Worm (Caenorhabditis elegans): ENCODE measurements around the gene ttr-43.

Gene ttr-43

ce11 chrV:12590601-12591000 lies at the start of gene ttr-43:
ttr-43 (minus strand) TSS chrV:12590701.
- TF ChIP-seq lin-54 (GFP tag; optimal IDR thresholded peaks at IDR 0.05) (no peak), sdz-38 (tag; optimal IDR thresholded peaks at IDR 0.05) (no peak), Y95B8A.8 (GFP tag; IDR thresholded peaks at IDR 0.05) (no peak), lsy-27 (tag; optimal IDR thresholded peaks at IDR 0.05; ENCODE audit: borderline replicate concordance, insufficient read depth) (no peak), snpc-1.1 (tag; optimal IDR thresholded peaks at IDR 0.05; ENCODE audit: insufficient read depth) (no peak), lin-35 (GFP tag; optimal IDR thresholded peaks at IDR 0.05) (no peak), rec-8 (tag; optimal IDR thresholded peaks at IDR 0.05) (no peak), hsf-1 (GFP tag; IDR thresholded peaks at IDR 0.05) (no peak), F10E7.11 (tag; optimal IDR thresholded peaks at IDR 0.05) (no peak), K11D2.4 (GFP tag; IDR thresholded peaks at IDR 0.05) (no peak), Y53G8AR.9 (GFP tag; conservative IDR thresholded peaks at IDR 0.05) (no peak), cebp-2 (GFP tag; IDR thresholded peaks at IDR 0.05) (no peak), B0019.2 (GFP tag; conservative IDR thresholded peaks at IDR 0.05) (no peak)

ce11 chrV:12637764-12638502 lies 47.4 kb upstream of the ttr-43 start:
- TF ChIP-seq ztf-22 (GFP tag; optimal IDR thresholded peaks at IDR 0.05) = peak; percentile 31
- TF ChIP-seq nhr-80 (tag; optimal IDR thresholded peaks at IDR 0.05) = peak; percentile 70
- TF ChIP-seq nhr-120 (GFP tag; IDR thresholded peaks at IDR 0.05) = no peak
- peak; percentile 0 for TF ChIP-seq atf-7 (tag; optimal IDR thresholded peaks at IDR 0.05)
- peak; percentile 14; the same call in 1 of the 2 replicates for TF ChIP-seq rcor-1 (GFP tag; IDR thresholded peaks at IDR 0.05)
- TF ChIP-seq ZK185.1 (tag; optimal IDR thresholded peaks at IDR 0.05; ENCODE audit: poor library complexity, severe bottlenecking) = peak; percentile 16
- no peak for TF ChIP-seq him-1 (tag; optimal IDR thresholded peaks at IDR 0.05)

DNA sequence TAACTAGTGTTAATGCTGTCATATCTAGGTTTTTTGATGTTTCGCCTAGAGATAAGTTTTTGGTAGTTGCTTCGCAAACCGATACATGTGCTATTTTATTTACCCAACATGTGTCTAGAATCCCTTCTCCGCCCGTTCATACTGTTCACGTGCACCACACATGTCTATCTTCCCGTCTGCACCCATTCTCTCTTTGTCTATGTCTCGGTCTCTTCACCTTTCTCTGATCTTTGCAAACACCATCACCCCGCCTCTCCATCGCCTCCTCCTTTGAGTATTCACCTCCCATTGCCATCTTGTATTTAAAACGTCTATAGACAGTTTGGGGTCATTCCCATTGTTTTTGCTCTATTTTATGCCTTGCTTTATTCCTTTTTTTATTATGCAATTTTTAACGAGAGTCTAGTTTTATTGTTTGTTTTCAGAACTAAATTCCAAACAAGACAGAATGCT lies 46.8 kb upstream of the ttr-43 start, which contains the start of gene F56H9.2:
TSS of gene F56H9.2 (plus strand) at position 426 of the 453 bp plus-strand sequence.
- peak; percentile 55 for TF ChIP-seq attf-5 (GFP tag; optimal IDR thresholded peaks at IDR 0.05)
- no peak for TF ChIP-seq nhr-90 (tag; optimal IDR thresholded peaks at IDR 0.05)
- TF ChIP-seq ztf-25 (GFP tag; IDR thresholded peaks at IDR 0.05) = no peak
- no peak for TF ChIP-seq rec-8 (tag; optimal IDR thresholded peaks at IDR 0.05)
- no peak for TF ChIP-seq pbrm-1 (GFP tag; IDR thresholded peaks at IDR 0.05)
- TF ChIP-seq cebp-2 (GFP tag; IDR thresholded peaks at IDR 0.05) = no peak
- TF ChIP-seq mcd-1 (GFP tag; IDR thresholded peaks at IDR 0.05) = peak; percentile 43; the same call in 1 of the 2 replicates
- TF ChIP-seq nhr-80 (tag; optimal IDR thresholded peaks at IDR 0.05) = peak; percentile 52
- TF ChIP-seq hsf-1 (GFP tag; IDR thresholded peaks at IDR 0.05) = peak; percentile 50; the same call in 1 of the 2 replicates
- no peak for TF ChIP-seq egl-44 (GFP tag; IDR thresholded peaks at IDR 0.05)
- TF ChIP-seq fkh-3 (tag; optimal IDR thresholded peaks at IDR 0.05) = no peak
- peak; percentile 5 for TF ChIP-seq die-1 (tag; optimal IDR thresholded peaks at IDR 0.05)
- no peak for TF ChIP-seq xnd-1 (tag; optimal IDR thresholded peaks at IDR 0.05)
- no peak for TF ChIP-seq tbx-9 (tag; optimal IDR thresholded peaks at IDR 0.05; ENCODE audit: borderline replicate concordance)
- peak; percentile 31 for TF ChIP-seq tbp1 (GFP tag; optimal IDR thresholded peaks at IDR 0.05)
- no peak for TF ChIP-seq ceh-100 (GFP tag; IDR thresholded peaks at IDR 0.05)
- peak; percentile 60 for TF ChIP-seq atf-7 (tag; optimal IDR thresholded peaks at IDR 0.05)
- no peak for TF ChIP-seq snpc-3.4 (tag; optimal IDR thresholded peaks at IDR 0.05)
- no peak for TF ChIP-seq lag-1 (GFP tag; IDR thresholded peaks at IDR 0.05)
- TF ChIP-seq K12H6.12 (tag; optimal IDR thresholded peaks at IDR 0.05) = peak; percentile 67
- TF ChIP-seq ztf-26 (tag; optimal IDR thresholded peaks at IDR 0.05) = peak; percentile 76
- no peak for TF ChIP-seq Y95B8A.8 (GFP tag; IDR thresholded peaks at IDR 0.05)
- peak; percentile 68 for TF ChIP-seq chd-7 (tag; optimal IDR thresholded peaks at IDR 0.05)
- no peak for TF ChIP-seq athp-1 (tag; optimal IDR thresholded peaks at IDR 0.05)
- no peak for TF ChIP-seq D2030.7 (GFP tag; IDR thresholded peaks at IDR 0.05)
- TF ChIP-seq aptf-2 (GFP tag; conservative IDR thresholded peaks at IDR 0.05) = no peak
- TF ChIP-seq ekl-4 (GFP tag; IDR thresholded peaks at IDR 0.05) = peak; percentile 46; the same call in 1 of the 2 replicates
- peak; percentile 67 for TF ChIP-seq lin-40 (tag; optimal IDR thresholded peaks at IDR 0.05)

All from whole organism, young adult.